Fruit fly (Drosophila melanogaster): Measurements from ENCODE around the gene Ugalt.
A peak's percentile ranks its signal among the peaks of the same experiment; 100 is the strongest.

The Ugalt gene

dm6 chrX:2703693-2704092, at the start of gene Ugalt:
Gene Ugalt (minus strand): TSS chrX:2703852.
- TF ChIP-seq CG17801 (GFP tag; optimal IDR thresholded peaks at IDR 0.05; ENCODE audit: partially characterized antibody): peak; percentile 100

dm6 chrX:2749693-2750092, 46.0 kb upstream of the Ugalt start:
- TF ChIP-seq CG17801 (GFP tag; optimal IDR thresholded peaks at IDR 0.05; ENCODE audit: partially characterized antibody): no peak

dm6 chrX:2744042-2744441, 40.4 kb upstream of the Ugalt start, which contains the start of gene Syx4:
Gene Syx4 (minus strand): TSS chrX:2744076.
- peak; percentile 73 for TF ChIP-seq CG17801 (GFP tag; optimal IDR thresholded peaks at IDR 0.05; ENCODE audit: partially characterized antibody)

DNA sequence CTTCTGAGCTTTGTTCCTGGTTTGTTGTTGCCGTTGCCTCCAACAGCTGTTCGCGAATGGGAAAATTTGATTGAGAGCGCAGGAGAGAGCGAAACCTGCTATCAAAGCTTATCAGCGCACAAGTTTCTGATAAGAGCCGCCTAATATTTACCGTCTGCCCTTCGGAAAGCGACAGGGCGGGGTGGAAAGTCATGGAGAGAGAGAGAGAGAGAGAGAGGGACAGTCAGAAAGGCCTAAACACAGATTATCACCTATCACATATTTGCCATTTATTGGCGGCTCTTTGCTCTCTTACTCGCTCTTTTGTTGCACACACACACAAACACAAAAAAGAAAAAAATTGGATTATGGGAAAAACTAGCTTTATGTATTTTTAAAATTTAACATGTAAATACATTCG, 39.9 kb upstream of the Ugalt start:
- TF ChIP-seq CG17801 (GFP tag; optimal IDR thresholded peaks at IDR 0.05; ENCODE audit: partially characterized antibody): no peak

DNA sequence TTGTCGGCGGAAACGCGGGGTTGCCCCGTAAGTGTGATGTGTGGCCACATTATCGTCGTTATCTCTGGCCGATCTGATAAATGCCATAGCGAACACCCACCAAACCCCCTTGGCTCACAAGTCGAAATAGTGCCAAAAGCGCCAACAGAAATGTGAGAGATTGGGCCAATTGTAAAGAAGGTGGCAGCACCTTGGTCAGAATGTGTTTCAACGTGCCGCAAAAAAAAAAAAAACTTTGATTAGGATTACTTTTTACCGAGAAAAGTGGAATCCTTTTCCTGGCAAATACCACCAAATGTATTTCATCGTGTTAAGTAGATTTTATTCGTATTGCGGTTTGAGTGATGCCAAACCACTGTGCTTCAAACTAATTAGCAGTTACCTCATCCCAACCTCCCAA, 39.4 kb upstream of the Ugalt start:
- TF ChIP-seq CG17801 (GFP tag; optimal IDR thresholded peaks at IDR 0.05; ENCODE audit: partially characterized antibody): peak; percentile 24

DNA sequence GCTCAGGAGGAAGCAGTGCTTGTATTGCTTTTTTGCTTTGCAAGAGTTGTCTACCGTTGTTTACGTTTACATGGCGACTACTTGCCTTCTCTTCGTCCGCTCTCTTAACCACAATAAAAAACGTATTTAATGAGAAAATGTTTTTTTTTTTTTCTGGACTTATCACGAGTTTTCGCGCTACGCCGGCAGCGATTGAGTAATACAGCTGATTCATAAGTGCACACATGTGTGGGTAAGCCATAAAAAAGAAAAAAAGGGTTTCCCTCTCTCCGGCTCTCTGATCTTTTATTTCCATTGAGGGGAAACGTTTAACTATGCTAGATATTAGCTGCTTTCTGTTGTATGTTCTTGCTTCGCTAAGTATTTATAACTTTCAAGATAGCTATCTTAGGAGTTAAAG, 38.4 kb upstream of the Ugalt start:
- peak; percentile 86 for TF ChIP-seq CG17801 (GFP tag; optimal IDR thresholded peaks at IDR 0.05; ENCODE audit: partially characterized antibody)

DNA sequence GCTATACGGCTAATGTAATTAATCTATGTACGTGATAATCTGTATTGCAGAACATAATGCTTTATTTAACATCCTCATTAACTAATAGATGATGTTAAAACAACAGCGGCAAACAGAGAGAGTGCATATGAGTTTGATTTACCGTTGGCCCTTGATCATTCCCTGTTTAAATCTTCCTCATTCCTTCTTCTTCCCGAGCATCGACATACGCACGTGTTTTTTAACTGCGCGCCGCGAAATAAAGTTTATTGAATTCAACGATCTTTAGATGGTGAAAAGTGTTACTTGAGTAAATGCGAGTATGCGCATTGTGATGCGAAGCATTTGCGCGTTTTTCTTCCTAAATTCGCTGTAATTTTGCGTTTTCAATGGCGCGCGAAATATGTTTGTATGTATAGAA, 36.4 kb upstream of the Ugalt start, which contains the start of gene kirre:
kirre (plus strand) TSS at position 301 of the 400 bp plus-strand sequence.
- no peak for TF ChIP-seq CG17801 (GFP tag; optimal IDR thresholded peaks at IDR 0.05; ENCODE audit: partially characterized antibody)

dm6 chrX:2738663-2739062, 35.0 kb upstream of the Ugalt start, which contains the start of gene crm:
Gene crm (minus strand): TSS chrX:2738773.
- TF ChIP-seq CG17801 (GFP tag; optimal IDR thresholded peaks at IDR 0.05; ENCODE audit: partially characterized antibody): no peak

DNA sequence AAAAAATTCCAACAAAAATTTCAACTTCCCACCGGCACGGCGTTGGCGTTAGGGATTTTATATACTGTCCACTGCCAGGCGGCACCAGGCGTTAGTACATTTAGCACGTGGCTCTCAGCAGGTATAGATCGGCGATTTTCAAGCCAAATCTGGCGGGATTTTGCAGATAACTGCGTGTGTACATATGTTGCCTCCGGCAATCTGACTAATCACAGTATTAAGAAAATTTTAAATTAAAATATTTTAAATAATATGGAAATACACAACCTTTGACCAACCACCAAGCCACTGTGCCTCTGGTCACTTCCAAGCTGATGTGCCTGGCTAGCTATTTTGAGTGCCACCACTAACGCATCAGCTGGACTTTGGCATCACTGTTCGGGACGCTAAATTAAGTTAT, 28.5 kb upstream of the Ugalt start, which contains the start of the genes ttm50 and CG2712:
ttm50 (minus strand) TSS at position 64 of the 400 bp plus-strand sequence.
CG2712 (plus strand) TSS at position 343 of the 400 bp plus-strand sequence.
- peak; percentile 60 for TF ChIP-seq CG17801 (GFP tag; optimal IDR thresholded peaks at IDR 0.05; ENCODE audit: partially characterized antibody)

- TF ChIP-seq CG17801 (GFP tag; optimal IDR thresholded peaks at IDR 0.05; ENCODE audit: partially characterized antibody): peak; percentile 26
These were observed 23.9 kb upstream of the Ugalt start, which contains the start of gene dwg for dm6 chrX:2727506-2727905. Gene dwg (plus strand): TSS chrX:2727698.

DNA sequence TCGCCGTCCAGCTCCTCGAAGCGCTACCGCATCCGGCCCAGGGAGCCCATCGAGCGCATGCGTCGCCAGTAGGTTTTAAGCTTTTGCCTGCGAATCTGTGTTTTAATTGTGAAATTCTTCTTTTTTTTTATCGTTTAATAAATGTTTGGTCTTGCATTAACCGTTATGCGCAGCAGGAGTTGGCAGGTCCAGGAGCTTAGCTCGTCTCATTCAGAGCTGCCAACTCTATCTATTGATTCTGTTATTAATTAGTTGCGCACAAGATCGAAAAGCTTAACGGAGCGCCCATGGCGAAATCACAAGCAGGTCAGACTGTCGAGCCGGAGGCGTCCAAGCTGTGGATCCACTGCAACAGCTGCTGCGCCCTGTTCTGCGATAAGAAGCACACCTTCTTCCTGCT, 22.8 kb upstream of the Ugalt start, which contains the start of gene vilya:
vilya (plus strand) TSS at position 259 of the 400 bp plus-strand sequence.
- TF ChIP-seq CG17801 (GFP tag; optimal IDR thresholded peaks at IDR 0.05; ENCODE audit: partially characterized antibody): no peak

dm6 chrX:2720122-2720521, 16.5 kb upstream of the Ugalt start, which contains the start of gene CG2701:
Gene CG2701 (minus strand): TSS chrX:2720327.
- peak; percentile 38 for TF ChIP-seq CG17801 (GFP tag; optimal IDR thresholded peaks at IDR 0.05; ENCODE audit: partially characterized antibody)

- TF ChIP-seq CG17801 (GFP tag; optimal IDR thresholded peaks at IDR 0.05; ENCODE audit: partially characterized antibody): peak; percentile 65
These were observed 11.1 kb upstream of the Ugalt start for dm6 chrX:2714730-2715129.

DNA sequence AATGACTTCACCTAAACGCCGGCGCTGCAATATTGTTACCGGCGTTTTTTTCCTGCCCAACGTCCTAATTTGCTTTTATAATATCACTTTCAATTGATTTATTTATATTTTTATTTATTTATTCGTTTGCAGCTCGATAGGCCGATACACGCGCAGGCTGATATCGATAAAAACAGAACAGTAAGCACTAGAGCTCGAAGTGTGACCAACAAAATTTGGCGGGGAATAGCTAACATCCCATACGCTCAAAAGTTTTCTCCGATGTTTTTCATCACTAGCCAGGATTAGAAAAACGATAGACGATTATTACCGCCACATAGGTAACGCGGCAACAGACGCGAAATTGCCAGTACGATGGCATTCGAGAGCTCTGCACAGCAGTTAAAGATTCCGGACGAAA, 10.1 kb upstream of the Ugalt start, which contains the start of the genes CG2685 and CG2694:
CG2685 (minus strand) TSS at position 185 of the 400 bp plus-strand sequence.
CG2694 (plus strand) TSS at position 304 of the 400 bp plus-strand sequence.
- TF ChIP-seq CG17801 (GFP tag; optimal IDR thresholded peaks at IDR 0.05; ENCODE audit: partially characterized antibody): peak; percentile 29

- TF ChIP-seq CG17801 (GFP tag; optimal IDR thresholded peaks at IDR 0.05; ENCODE audit: partially characterized antibody): no peak
These were observed 4.6 kb upstream of the Ugalt start, which contains the start of gene CG2681 for dm6 chrX:2708156-2708734. Gene CG2681 (plus strand): TSS chrX:2708684.

dm6 chrX:2707377-2708090, 3.9 kb upstream of the Ugalt start, which contains the start of gene CG2680:
Gene CG2680 (minus strand): TSS chrX:2707427.
- TF ChIP-seq CG17801 (GFP tag; optimal IDR thresholded peaks at IDR 0.05; ENCODE audit: partially characterized antibody): no peak

Data from ovary, adult (tissue).